Fruit fly (Drosophila melanogaster): ENCODE results near the gene Tsp2A.

The Tsp2A gene

dm6 chrX:1346256-1346655, at the start of gene Tsp2A:
Gene Tsp2A, plus strand, starts transcription at chrX:1346553.
- TF ChIP-seq Pif1B (GFP tag; optimal IDR thresholded peaks at IDR 0.05) (no peak), Ets98B (GFP tag; IDR thresholded peaks at IDR 0.05) (no peak)

DNA sequence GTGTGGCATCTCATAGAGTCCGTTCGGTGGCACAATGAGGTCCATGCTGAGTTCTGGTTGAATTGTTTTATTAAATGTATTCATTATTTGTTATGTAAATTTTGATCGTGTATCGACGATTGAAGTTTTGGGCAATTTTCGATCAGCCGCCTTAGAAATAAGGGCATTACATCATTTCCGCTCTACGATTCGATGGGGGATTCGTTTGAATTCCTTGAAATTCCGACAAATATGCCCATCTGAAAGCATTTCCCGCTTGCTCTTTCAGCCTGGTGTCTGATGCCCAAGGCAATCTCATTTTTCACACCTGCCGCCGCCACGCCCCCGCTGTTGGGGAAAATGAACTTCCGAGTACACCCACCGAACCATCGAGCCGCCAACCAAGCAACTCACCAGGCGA, 48.1 kb upstream of the Tsp2A start, which contains the start of gene CG32811:
TSS of gene CG32811 (minus strand) at position 101 of the 400 bp plus-strand sequence.
- TF ChIP-seq gl (tag; optimal IDR thresholded peaks at IDR 0.05) = no peak
- no peak for TF ChIP-seq fd96Ca (GFP tag; IDR thresholded peaks at IDR 0.05)
- no peak for TF ChIP-seq CG34367 (tag; optimal IDR thresholded peaks at IDR 0.05)
- TF ChIP-seq Snoo (tag; optimal IDR thresholded peaks at IDR 0.05) = no peak
- TF ChIP-seq CG4496 (GFP tag; IDR thresholded peaks at IDR 0.05) = no peak
- TF ChIP-seq Pif1B (GFP tag; optimal IDR thresholded peaks at IDR 0.05) = no peak
- TF ChIP-seq CG32121 (GFP tag; IDR thresholded peaks at IDR 0.05) = no peak
- TF ChIP-seq CG9948 (tag; optimal IDR thresholded peaks at IDR 0.05) = no peak
- no peak for TF ChIP-seq EcR (GFP tag; optimal IDR thresholded peaks at IDR 0.05)
- no peak for TF ChIP-seq D1 (tag; optimal IDR thresholded peaks at IDR 0.05)
- no peak for TF ChIP-seq CG17806 (tag; optimal IDR thresholded peaks at IDR 0.05)
- TF ChIP-seq CG10348 (GFP tag; IDR thresholded peaks at IDR 0.05) = no peak
- no peak for TF ChIP-seq CG8159 (tag; optimal IDR thresholded peaks at IDR 0.05)
- no peak for TF ChIP-seq CG12605 (GFP tag; IDR thresholded peaks at IDR 0.05)
- no peak for TF ChIP-seq rn (GFP tag; IDR thresholded peaks at IDR 0.05)
- TF ChIP-seq CG13204 (GFP tag; optimal IDR thresholded peaks at IDR 0.05) = no peak
- TF ChIP-seq CG8301 (tag; optimal IDR thresholded peaks at IDR 0.05) = no peak
- TF ChIP-seq Pif1A (GFP tag; optimal IDR thresholded peaks at IDR 0.05) = no peak

DNA sequence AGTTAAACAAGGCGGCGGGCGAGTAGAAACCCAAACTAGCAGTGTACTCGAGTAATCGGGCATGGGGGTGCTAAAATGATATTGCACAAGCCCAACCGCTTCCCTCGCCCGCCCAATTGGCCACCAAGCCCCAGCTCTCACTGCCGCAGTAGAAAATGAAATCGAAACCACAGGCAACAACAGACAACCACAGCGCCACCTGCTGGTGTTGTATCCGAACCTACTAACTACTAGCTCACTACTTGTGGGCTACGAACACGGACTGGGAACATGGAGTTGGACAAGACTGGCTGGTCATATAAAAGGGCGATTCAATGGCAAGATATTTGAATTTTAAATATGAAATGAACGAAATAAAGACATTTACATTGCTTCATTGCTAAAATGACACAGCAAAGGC, 46.4 kb upstream of the Tsp2A start:
- TF ChIP-seq Ets98B (GFP tag; IDR thresholded peaks at IDR 0.05) = no peak
- no peak for TF ChIP-seq D1 (tag; optimal IDR thresholded peaks at IDR 0.05)
- no peak for TF ChIP-seq CG8159 (tag; optimal IDR thresholded peaks at IDR 0.05)
- TF ChIP-seq CG15710 (tag; optimal IDR thresholded peaks at IDR 0.05) = no peak
- no peak for TF ChIP-seq Pif1B (GFP tag; optimal IDR thresholded peaks at IDR 0.05)
- no peak for TF ChIP-seq Pif1A (GFP tag; optimal IDR thresholded peaks at IDR 0.05)
- TF ChIP-seq CG9948 (tag; optimal IDR thresholded peaks at IDR 0.05) = no peak

dm6 chrX:1303961-1304360, 42.4 kb upstream of the Tsp2A start:
- no peak for TF ChIP-seq CG13204 (GFP tag; optimal IDR thresholded peaks at IDR 0.05)
- peak; percentile 31 for TF ChIP-seq Snoo (tag; optimal IDR thresholded peaks at IDR 0.05)

DNA sequence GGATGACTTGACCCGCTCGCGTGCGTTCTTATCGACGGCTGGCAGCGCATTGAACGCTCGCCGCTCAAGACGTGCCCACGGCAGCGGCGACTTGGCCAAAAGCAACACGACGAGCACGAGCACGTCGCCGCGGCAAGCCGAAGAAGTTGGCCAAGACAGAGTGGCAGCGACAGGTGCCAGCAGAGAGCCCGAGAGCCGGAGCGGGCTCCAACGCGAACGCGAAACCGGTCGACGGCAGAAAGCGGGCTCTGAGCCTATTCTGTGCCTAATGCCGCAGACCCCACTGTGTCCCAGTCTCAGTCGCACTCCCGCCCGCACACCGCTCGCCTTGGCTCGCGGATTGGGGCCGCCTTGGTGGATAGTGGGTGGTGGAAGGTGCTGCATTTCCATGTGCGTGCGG, 37.9 kb upstream of the Tsp2A start:
- no peak for TF ChIP-seq CG10348 (GFP tag; IDR thresholded peaks at IDR 0.05)
- TF ChIP-seq CG32121 (GFP tag; IDR thresholded peaks at IDR 0.05) = peak; percentile 28; the same call in 1 of the 2 replicates
- peak; percentile 94 for TF ChIP-seq CG13204 (GFP tag; optimal IDR thresholded peaks at IDR 0.05)
- peak; percentile 32; the same call in 1 of the 3 replicates for TF ChIP-seq CG4496 (GFP tag; IDR thresholded peaks at IDR 0.05)
- peak; percentile 6; the same call in 1 of the 2 replicates for TF ChIP-seq Ets98B (GFP tag; IDR thresholded peaks at IDR 0.05)

dm6 chrX:1311218-1311617, 35.1 kb upstream of the Tsp2A start:
- TF ChIP-seq Pif1A (GFP tag; optimal IDR thresholded peaks at IDR 0.05) (no peak), CG32121 (GFP tag; IDR thresholded peaks at IDR 0.05) (no peak), fd96Ca (GFP tag; IDR thresholded peaks at IDR 0.05) (no peak), EcR (GFP tag; optimal IDR thresholded peaks at IDR 0.05) (no peak), CG9948 (tag; optimal IDR thresholded peaks at IDR 0.05) (no peak), gl (tag; optimal IDR thresholded peaks at IDR 0.05) (no peak), D1 (tag; optimal IDR thresholded peaks at IDR 0.05) (no peak), CG15710 (tag; optimal IDR thresholded peaks at IDR 0.05) (no peak)

- no peak for TF ChIP-seq CG12605 (GFP tag; IDR thresholded peaks at IDR 0.05)
- no peak for TF ChIP-seq CG14655 (GFP tag; optimal IDR thresholded peaks at IDR 0.05)
- TF ChIP-seq Pif1A (GFP tag; optimal IDR thresholded peaks at IDR 0.05) = no peak
- TF ChIP-seq rn (GFP tag; IDR thresholded peaks at IDR 0.05) = no peak
- TF ChIP-seq CG17806 (tag; optimal IDR thresholded peaks at IDR 0.05) = no peak
- TF ChIP-seq CG9948 (tag; optimal IDR thresholded peaks at IDR 0.05) = no peak
- TF ChIP-seq CG8301 (tag; optimal IDR thresholded peaks at IDR 0.05) = no peak
- no peak for TF ChIP-seq CG13204 (GFP tag; optimal IDR thresholded peaks at IDR 0.05)
- no peak for TF ChIP-seq Ets98B (GFP tag; IDR thresholded peaks at IDR 0.05)
- no peak for TF ChIP-seq CG32121 (GFP tag; IDR thresholded peaks at IDR 0.05)
- no peak for TF ChIP-seq CG10348 (GFP tag; IDR thresholded peaks at IDR 0.05)
- TF ChIP-seq CG15710 (tag; optimal IDR thresholded peaks at IDR 0.05) = no peak
- TF ChIP-seq Snoo (tag; optimal IDR thresholded peaks at IDR 0.05) = no peak
Observed at dm6 chrX:1312510-1312909, 33.8 kb upstream of the Tsp2A start.
